Worm (Caenorhabditis elegans): ENCODE data around the gene wrb-1.

wrb-1 gene

ce11 chrV:1153925-1154324 is 41.9 kb upstream of the wrb-1 start:
- TF ChIP-seq ZK546.5 (tag; optimal IDR thresholded peaks at IDR 0.05) (no peak), zfp-3 (GFP tag; conservative IDR thresholded peaks at IDR 0.05) (no peak), duxl-1 (tag; optimal IDR thresholded peaks at IDR 0.05; ENCODE audit: poor library complexity) (no peak), ZK337.2 (GFP tag; IDR thresholded peaks at IDR 0.05) (no peak), php-3 (GFP tag; IDR thresholded peaks at IDR 0.05) (0 out of 2 replicates have a peak, but pooled peaks have one; percentile 22), pha-4 (GFP tag; IDR thresholded peaks at IDR 0.05) (no peak; the same call in 1 of the 2 replicates), pha-4 (tag; optimal IDR thresholded peaks at IDR 0.05) (no peak), unc-130 (GFP tag; optimal IDR thresholded peaks at IDR 0.05) (no peak), saeg-2 (GFP tag; IDR thresholded peaks at IDR 0.05) (no peak), zip-2 (tag; optimal IDR thresholded peaks at IDR 0.05) (no peak), F44E2.7 (GFP tag; IDR thresholded peaks at IDR 0.05) (no peak), ceh-32 (tag; optimal IDR thresholded peaks at IDR 0.05; ENCODE audit: poor library complexity) (no peak), ceh-82 (tag; optimal IDR thresholded peaks at IDR 0.05) (no peak), lin-39 (tag; optimal IDR thresholded peaks at IDR 0.05) (no peak), T26A8.4 (GFP tag; IDR thresholded peaks at IDR 0.05) (peak; percentile 57), lsy-2 (tag; optimal IDR thresholded peaks at IDR 0.05) (peak in 1 of 2 experiments; percentile 41), nhr-10 (tag; optimal IDR thresholded peaks at IDR 0.05) (no peak), hlh-11 (tag; optimal IDR thresholded peaks at IDR 0.05) (peak; percentile 78), lin-13 (GFP tag; optimal IDR thresholded peaks at IDR 0.05) (no peak), unc-39 (tag; optimal IDR thresholded peaks at IDR 0.05) (no peak), nhr-102 (tag; optimal IDR thresholded peaks at IDR 0.05) (peak; percentile 22), F10B5.3 (tag; optimal IDR thresholded peaks at IDR 0.05) (no peak), dve-1 (tag; optimal IDR thresholded peaks at IDR 0.05; ENCODE audit: insufficient read depth) (peak; percentile 72), dmd-9 (GFP tag; IDR thresholded peaks at IDR 0.05) (peak; percentile 42; the same call in 1 of the 2 replicates), lir-3 (tag; optimal IDR thresholded peaks at IDR 0.05) (no peak), egl-27 (tag; optimal IDR thresholded peaks at IDR 0.05) (no peak), daf-12 (tag; optimal IDR thresholded peaks at IDR 0.05) (no peak), daf-8 (GFP tag; IDR thresholded peaks at IDR 0.05) (no peak), lin-29 (GFP tag; IDR thresholded peaks at IDR 0.05) (no peak), zfp-2 (tag; optimal IDR thresholded peaks at IDR 0.05) (no peak), mdl-1 (tag; optimal IDR thresholded peaks at IDR 0.05) (peak in 1 of 2 experiments; percentile 71), nhr-237 (tag; optimal IDR thresholded peaks at IDR 0.05) (no peak), R02D3.7 (tag; optimal IDR thresholded peaks at IDR 0.05) (no peak), F37D6.2 (tag; optimal IDR thresholded peaks at IDR 0.05) (peak; percentile 58), ama-1 (optimal IDR thresholded peaks at IDR 0.05) (no peak), nhr-76 (tag; optimal IDR thresholded peaks at IDR 0.05) (no peak), daf-19 (GFP tag; conservative IDR thresholded peaks at IDR 0.05) (no peak), tag-97 (GFP tag; IDR thresholded peaks at IDR 0.05) (no peak), zag-1 (tag; optimal IDR thresholded peaks at IDR 0.05) (no peak), lim-7 (GFP tag; IDR thresholded peaks at IDR 0.05) (no peak; the same call in 1 of the 2 replicates), fos-1 (tag; optimal IDR thresholded peaks at IDR 0.05) (no peak), Y75B8A.6 (GFP tag; IDR thresholded peaks at IDR 0.05) (no peak), T20F7.1 (GFP tag; optimal IDR thresholded peaks at IDR 0.05) (no peak), mdt-29 (GFP tag; IDR thresholded peaks at IDR 0.05) (no peak; the same call in 1 of the 2 replicates), zip-11 (GFP tag; IDR thresholded peaks at IDR 0.05) (no peak), vab-7 (GFP tag; IDR thresholded peaks at IDR 0.05) (no peak), gei-8 (GFP tag; optimal IDR thresholded peaks at IDR 0.05) (no peak), nhr-111 (GFP tag; optimal IDR thresholded peaks at IDR 0.05) (no peak), dmd-6 (GFP tag; IDR thresholded peaks at IDR 0.05) (peak; percentile 49), snpc-1.2 (GFP tag; IDR thresholded peaks at IDR 0.05) (peak; percentile 28; the same call in 1 of the 2 replicates), ztf-7 (tag; optimal IDR thresholded peaks at IDR 0.05) (no peak), lin-1 (GFP tag; IDR thresholded peaks at IDR 0.05) (no peak)
